Worm (Caenorhabditis elegans) whole organism, L4 larva: ENCODE measurements around the gene exc-7.

Experiments
- T26A8.4 ChIP-seq: fragments of 200-800 bp; sonication (Bioruptor generic); IDR thresholded peaks from 2 replicates; pipeline ENCODE4 v1.3.6; 2022; ENCODE audit warnings: missing genetic modification characterization, missing compliant biosample characterization
- Y5F2A.4 ChIP-seq: fragments of 200-800 bp; sonication (Bioruptor generic); optimal IDR thresholded peaks from 2 replicates; lab custom pipeline; 2018; ENCODE audit warnings: mild to moderate bottlenecking, missing genetic modification characterization, missing compliant biosample characterization
- ctbp-1 ChIP-seq: fragments of 200-800 bp; sonication (Bioruptor generic); IDR thresholded peaks from 2 replicates; pipeline ENCODE4 v1.3.6; 2022; ENCODE audit warnings: missing genetic modification reagents, missing genetic modification characterization, missing compliant biosample characterization
- jun-1 ChIP-seq: fragments of 150-350 bp; optimal IDR thresholded peaks from 2 replicates; lab custom pipeline; 2014; ENCODE audit warnings: missing biosample characterization, missing genetic modification reagents, missing genetic modification characterization
- mep-1 ChIP-seq: fragments of 150-350 bp; sonication (generic microtip); optimal IDR thresholded peaks from 3 replicates; lab custom pipeline; 2014; ENCODE audit warnings: missing biosample characterization, missing genetic modification characterization
- nhr-25 ChIP-seq: sonication (generic microtip); optimal IDR thresholded peaks from 2 replicates; lab custom pipeline; 2017; ENCODE audit warnings: missing genetic modification characterization, mild to moderate bottlenecking, missing compliant biosample characterization, antibody characterized with exemption, moderate library complexity, borderline replicate concordance; ENCODE audit not compliant: insufficient read depth
- nhr-48 ChIP-seq: sonication (generic microtip); optimal IDR thresholded peaks from 2 replicates; lab custom pipeline; 2016; ENCODE audit warnings: mild to moderate bottlenecking, missing genetic modification characterization, missing compliant biosample characterization
- nhr-77 ChIP-seq: fragments of 150-350 bp; optimal IDR thresholded peaks from 2 replicates; lab custom pipeline; 2014; ENCODE audit warnings: missing biosample characterization, missing genetic modification characterization
- sdz-12 ChIP-seq: fragments of 200-800 bp; sonication (Bioruptor generic); optimal IDR thresholded peaks from 2 replicates; lab custom pipeline; 2018; ENCODE audit warnings: mild to moderate bottlenecking, missing genetic modification characterization, missing compliant biosample characterization
- snpc-4 ChIP-seq: fragments of 150-350 bp; optimal IDR thresholded peaks from 2 replicates; lab custom pipeline; 2014; ENCODE audit warnings: missing biosample characterization, missing genetic modification characterization
- unc-130 ChIP-seq: sonication (generic microtip); optimal IDR thresholded peaks from 2 replicates; lab custom pipeline; 2016; ENCODE audit warnings: missing genetic modification reagents, missing genetic modification characterization, missing compliant biosample characterization

DNA sequence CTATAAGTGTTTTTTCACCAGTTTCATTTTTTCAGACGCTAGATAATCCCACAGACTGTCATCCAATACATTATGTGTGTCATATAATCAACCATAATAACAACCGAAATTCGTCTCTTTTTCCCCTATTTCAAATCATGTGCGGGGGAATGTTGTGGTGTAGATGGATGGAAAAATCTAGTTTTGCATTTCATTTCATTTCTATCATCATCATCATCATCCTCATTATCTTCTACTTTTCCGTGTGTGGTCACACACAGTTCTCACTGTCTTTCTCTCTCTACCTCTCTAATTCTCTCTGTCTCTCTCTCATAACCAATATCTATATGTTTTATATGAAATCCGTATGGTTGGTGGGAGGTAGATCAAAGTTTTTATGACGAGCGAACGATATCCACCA, 2.4 kb upstream of the exc-7 start:
- TF ChIP-seq nhr-48 (no peak), nhr-77 (no peak), Y5F2A.4 (GFP tag; lab: Kevin White, UChicago) (no peak), T26A8.4 (GFP tag; lab: Robert Waterston, UW) (no peak), snpc-4 (tag; lab: Kevin White, UChicago) (no peak), sdz-12 (GFP tag; lab: Kevin White, UChicago) (no peak), unc-130 (GFP tag; lab: Kevin White, UChicago) (no peak), nhr-25 (tag; lab: Kevin White, UChicago) (no peak), ctbp-1 (GFP tag; lab: Robert Waterston, UW) (no peak), jun-1 (tag; lab: Kevin White, UChicago) (no peak), mep-1 (tag; lab: Kevin White, UChicago) (no peak)
